Worm (Caenorhabditis elegans): ENCODE data around the gene T19C3.3.
A peak's percentile ranks its signal among the peaks of the same experiment; 100 is the strongest.

T19C3.3 gene

DNA sequence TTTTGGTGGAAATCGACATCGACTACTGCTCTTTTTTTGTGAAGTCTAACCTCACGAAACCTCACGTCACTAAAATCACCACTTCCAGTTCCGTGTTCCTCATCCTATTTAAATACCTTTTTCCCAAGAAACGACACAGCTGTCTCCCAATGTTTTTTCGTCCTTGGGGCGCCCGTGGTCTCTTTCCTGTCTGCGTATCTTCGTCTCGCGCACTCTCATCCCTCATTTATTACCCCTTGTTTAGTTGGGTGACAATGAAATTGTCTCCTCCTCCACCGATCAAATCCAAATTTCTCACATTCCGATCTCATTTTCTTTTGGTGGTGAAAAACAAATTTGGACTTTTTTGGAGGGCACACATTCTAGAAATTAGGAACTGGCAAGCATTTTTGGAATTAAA lies 49.6 kb downstream of the T19C3.3 start (continued):
- no peak for TF ChIP-seq nhr-77 (tag; optimal IDR thresholded peaks at IDR 0.05)
- TF ChIP-seq elt-3 (tag; optimal IDR thresholded peaks at IDR 0.05) = peak in 1 of 6 experiments; percentile 10
- no peak for TF ChIP-seq ceh-88 (GFP tag; IDR thresholded peaks at IDR 0.05)
- peak; percentile 83 for TF ChIP-seq blmp-1 (tag; optimal IDR thresholded peaks at IDR 0.05)
- no peak for TF ChIP-seq snpc-4 (tag; optimal IDR thresholded peaks at IDR 0.05)

DNA sequence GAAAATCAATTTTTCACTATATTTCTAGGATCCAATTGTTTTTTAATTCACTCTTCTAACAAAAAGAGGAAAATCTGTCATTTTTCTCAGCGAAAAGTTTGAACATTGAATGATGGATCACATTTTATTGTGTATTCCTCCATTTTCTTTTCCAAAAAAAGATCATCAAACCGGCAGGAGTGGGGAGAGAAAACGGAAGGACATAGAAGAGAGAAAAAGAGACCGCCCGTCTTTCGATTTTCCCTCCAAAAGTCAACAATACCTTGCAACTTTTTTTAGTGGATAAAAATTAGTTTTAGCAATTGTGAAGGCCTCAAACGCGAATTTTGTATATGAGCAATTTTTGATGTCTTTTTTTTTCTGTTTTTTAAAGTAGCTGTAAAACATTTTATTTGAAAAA lies 50.6 kb downstream of the T19C3.3 start:
- no peak for TF ChIP-seq tlp-1 (tag; optimal IDR thresholded peaks at IDR 0.05)
- no peak for TF ChIP-seq hlh-4 (tag; optimal IDR thresholded peaks at IDR 0.05)
- no peak for TF ChIP-seq nhr-28 (tag; optimal IDR thresholded peaks at IDR 0.05)
- TF ChIP-seq Y116A8C.19 (tag; optimal IDR thresholded peaks at IDR 0.05; ENCODE audit: borderline replicate concordance) = no peak
- no peak for TF ChIP-seq nhr-11 (tag; optimal IDR thresholded peaks at IDR 0.05)
- TF ChIP-seq nhr-90 (tag; optimal IDR thresholded peaks at IDR 0.05; ENCODE audit: poor library complexity) = peak; percentile 27
- TF ChIP-seq blmp-1 (tag; optimal IDR thresholded peaks at IDR 0.05) = peak; percentile 86
- TF ChIP-seq lir-3 (tag; optimal IDR thresholded peaks at IDR 0.05; ENCODE audit: poor library complexity) = no peak
- no peak for TF ChIP-seq hlh-17 (GFP tag; optimal IDR thresholded peaks at IDR 0.05; ENCODE audit: borderline replicate concordance)
- no peak for TF ChIP-seq nhr-47 (tag; optimal IDR thresholded peaks at IDR 0.05)
- TF ChIP-seq nhr-20 (tag; optimal IDR thresholded peaks at IDR 0.05) = no peak
- TF ChIP-seq unc-98 (GFP tag; IDR thresholded peaks at IDR 0.05) = no peak
- no peak for TF ChIP-seq unc-86 (tag; optimal IDR thresholded peaks at IDR 0.05)
- peak; percentile 71 for TF ChIP-seq lin-14 (GFP tag; optimal IDR thresholded peaks at IDR 0.05)
- TF ChIP-seq snu-23 (GFP tag; optimal IDR thresholded peaks at IDR 0.05) = peak; percentile 23
- peak in 1 of 3 experiments; percentile 5 for TF ChIP-seq dpl-1 (GFP tag; optimal IDR thresholded peaks at IDR 0.05)
